Worm (Caenorhabditis elegans): ENCODE results near the gene K02H11.9.

DNA sequence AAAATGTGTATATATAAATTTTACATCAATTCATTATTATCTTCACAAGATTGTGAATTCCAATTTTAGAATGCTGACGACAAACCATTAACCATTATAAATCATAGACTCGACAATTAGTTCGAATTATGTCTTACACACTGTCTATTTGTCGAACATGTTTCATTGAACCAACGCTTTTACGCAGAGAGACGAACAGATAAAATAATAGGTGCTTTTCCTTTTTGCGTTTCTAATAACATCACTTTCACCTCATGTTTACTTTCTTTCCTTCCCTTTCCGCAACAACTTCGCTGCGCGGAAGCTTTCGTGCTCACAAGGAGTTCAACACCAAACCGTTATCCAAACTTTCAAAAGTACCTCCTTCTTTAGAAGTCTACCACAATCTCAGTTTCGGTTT lies 11.0 kb upstream of the K02H11.9 start, which contains the start of gene F52F10.2:
- TF ChIP-seq ceh-36 (tag; optimal IDR thresholded peaks at IDR 0.05) (no peak), hnd-1 (tag; optimal IDR thresholded peaks at IDR 0.05) (no peak), hmg-4 (GFP tag; optimal IDR thresholded peaks at IDR 0.05) (no peak), flt-1 (GFP tag; IDR thresholded peaks at IDR 0.05) (no peak), tra-4 (tag; optimal IDR thresholded peaks at IDR 0.05) (no peak), aly-1 (tag; optimal IDR thresholded peaks at IDR 0.05) (no peak), B0310.2 (tag; optimal IDR thresholded peaks at IDR 0.05) (no peak), hmbx-1 (tag; optimal IDR thresholded peaks at IDR 0.05) (no peak), ama-1 (optimal IDR thresholded peaks at IDR 0.05) (no peak), tbx-37 (GFP tag; conservative IDR thresholded peaks at IDR 0.05) (no peak), sea-1 (GFP tag; conservative IDR thresholded peaks at IDR 0.05) (no peak)
